Fruit fly (Drosophila melanogaster) whole organism, pupa: Measurements from ENCODE around the gene CG42713.

Experiments used
- CG10348 ChIP-seq: fragments of 200-800 bp; sonication (Bioruptor generic); IDR thresholded peaks from 2 replicates; pipeline ENCODE4 v1.3.6; 2022; ENCODE audit warnings: missing biosample characterization, missing genetic modification characterization
- CG12605 ChIP-seq: fragments of 200-800 bp; sonication (Bioruptor generic); IDR thresholded peaks from 2 replicates; pipeline ENCODE4 v1.3.6; 2022; ENCODE audit warnings: missing biosample characterization, missing genetic modification characterization
- CG13204 ChIP-seq: fragments of 200-800 bp; sonication (Bioruptor generic); optimal IDR thresholded peaks from 2 replicates; lab custom pipeline; 2018; ENCODE audit warnings: missing biosample characterization, mild to moderate bottlenecking, missing genetic modification characterization, moderate library complexity
- CG14655 ChIP-seq: fragments of 200-800 bp; sonication (Bioruptor generic); optimal IDR thresholded peaks from 3 replicates; lab custom pipeline; 2017; ENCODE audit warnings: mild to moderate bottlenecking, missing biosample characterization, missing genetic modification reagents, missing genetic modification characterization
- CG15710 ChIP-seq: fragments of 200-800 bp; sonication (Bioruptor generic); optimal IDR thresholded peaks from 2 replicates; lab custom pipeline; 2018; ENCODE audit warnings: missing biosample characterization, mild to moderate bottlenecking, missing genetic modification characterization, moderate library complexity
- CG17806 ChIP-seq: fragments of 200-800 bp; sonication (Bioruptor generic); optimal IDR thresholded peaks from 2 replicates; lab custom pipeline; 2018; ENCODE audit warnings: missing biosample characterization, mild to moderate bottlenecking, missing genetic modification characterization, moderate library complexity
- CG32121 ChIP-seq: fragments of 200-800 bp; sonication (Bioruptor generic); IDR thresholded peaks from 2 replicates; pipeline ENCODE4 v1.3.6; 2022; ENCODE audit warnings: missing biosample characterization, missing genetic modification characterization
- CG34367 ChIP-seq: fragments of 200-800 bp; sonication (Bioruptor generic); optimal IDR thresholded peaks from 2 replicates; lab custom pipeline; 2018; ENCODE audit warnings: missing biosample characterization, mild to moderate bottlenecking, missing genetic modification characterization
- CG4496 ChIP-seq: fragments of 200-800 bp; sonication (Bioruptor generic); IDR thresholded peaks from 3 replicates; pipeline ENCODE4 v1.3.6; 2022; ENCODE audit warnings: missing biosample characterization, missing genetic modification characterization
- CG8159 ChIP-seq: fragments of 200-800 bp; sonication (Bioruptor generic); optimal IDR thresholded peaks from 3 replicates; lab custom pipeline; 2018; ENCODE audit warnings: missing biosample characterization, mild to moderate bottlenecking, missing genetic modification characterization, moderate library complexity
- CG8301 ChIP-seq: fragments of 200-800 bp; sonication (Bioruptor generic); optimal IDR thresholded peaks from 2 replicates; lab custom pipeline; 2018; ENCODE audit warnings: missing biosample characterization, mild to moderate bottlenecking, missing genetic modification characterization
- CG9948 ChIP-seq: fragments of 200-800 bp; sonication (Bioruptor generic); optimal IDR thresholded peaks from 2 replicates; lab custom pipeline; 2018; ENCODE audit warnings: missing biosample characterization, mild to moderate bottlenecking, missing genetic modification characterization, moderate library complexity
- D1 ChIP-seq: fragments of 200-800 bp; sonication (Bioruptor generic); optimal IDR thresholded peaks from 2 replicates; lab custom pipeline; 2018; ENCODE audit warnings: missing biosample characterization, mild to moderate bottlenecking, missing genetic modification characterization, moderate library complexity
- EcR ChIP-seq: fragments of 200-800 bp; sonication (Bioruptor generic); optimal IDR thresholded peaks from 3 replicates; lab custom pipeline; 2019; ENCODE audit warnings: missing biosample characterization, missing genetic modification characterization, mild to moderate bottlenecking, moderate library complexity, missing genetic modification reagents
- Ets98B ChIP-seq: fragments of 200-800 bp; sonication (Bioruptor generic); IDR thresholded peaks from 2 replicates; pipeline ENCODE4 v1.3.6; 2022; ENCODE audit warnings: missing biosample characterization, missing genetic modification characterization
- Pif1A ChIP-seq: fragments of 200-800 bp; sonication (Bioruptor generic); optimal IDR thresholded peaks from 3 replicates; lab custom pipeline; 2016; ENCODE audit warnings: missing biosample characterization, missing genetic modification characterization
- Pif1B ChIP-seq: fragments of 200-800 bp; sonication (Bioruptor generic); optimal IDR thresholded peaks from 3 replicates; lab custom pipeline; 2016; ENCODE audit warnings: missing biosample characterization, missing genetic modification characterization
- Snoo ChIP-seq: fragments of 200-800 bp; sonication (Bioruptor generic); optimal IDR thresholded peaks from 3 replicates; lab custom pipeline; 2017; ENCODE audit warnings: missing biosample characterization, mild to moderate bottlenecking, missing genetic modification characterization, inconsistent platforms
- fd96Ca ChIP-seq: fragments of 200-800 bp; sonication (Bioruptor generic); IDR thresholded peaks from 3 replicates; pipeline ENCODE4 v1.3.6; 2022; ENCODE audit warnings: missing biosample characterization, missing genetic modification characterization
- gl ChIP-seq: fragments of 200-800 bp; sonication (Bioruptor generic); optimal IDR thresholded peaks from 2 replicates; lab custom pipeline; 2018; ENCODE audit warnings: missing biosample characterization, mild to moderate bottlenecking, missing genetic modification characterization
- rn ChIP-seq: fragments of 200-800 bp; sonication (Bioruptor generic); IDR thresholded peaks from 2 replicates; pipeline ENCODE4 v1.3.6; 2022; ENCODE audit warnings: missing biosample characterization, missing genetic modification characterization

The CG42713 gene

DNA sequence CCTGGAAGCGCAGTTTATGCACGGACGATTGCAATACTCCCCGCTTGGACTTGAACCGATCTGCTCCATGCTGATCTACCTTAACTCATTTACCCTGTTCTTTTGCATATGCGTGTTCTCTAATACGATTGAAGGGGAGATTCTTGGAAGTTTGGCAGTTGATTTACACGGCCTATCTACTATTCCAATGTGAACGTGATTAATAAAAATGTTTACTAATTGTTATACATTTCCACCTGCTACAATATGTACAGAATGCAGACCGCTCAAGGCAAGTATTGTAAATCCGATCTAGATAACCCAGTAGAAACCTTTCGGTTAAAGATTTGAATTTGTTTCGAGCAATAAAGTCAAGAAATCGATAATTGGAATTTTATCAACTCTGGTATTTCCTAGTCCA is 24.8 kb upstream of the CG42713 start, which contains the start of gene CG9483:
Gene CG9483, plus strand, starts transcription at position 301 of the 400 bp plus-strand sequence.
- TF ChIP-seq CG12605 (GFP tag; lab: Robert Waterston, UW) (no peak), Snoo (tag; lab: Kevin White, UChicago) (no peak), Pif1A (GFP tag; lab: Kevin White, UChicago) (no peak), fd96Ca (GFP tag; lab: Robert Waterston, UW) (no peak), Pif1B (GFP tag; lab: Kevin White, UChicago) (no peak), CG10348 (GFP tag; lab: Robert Waterston, UW) (no peak), CG13204 (GFP tag; lab: Kevin White, UChicago) (no peak), CG32121 (GFP tag; lab: Robert Waterston, UW) (no peak), CG17806 (tag; lab: Kevin White, UChicago) (no peak), CG4496 (GFP tag; lab: Robert Waterston, UW) (no peak), EcR (no peak), CG9948 (tag; lab: Kevin White, UChicago) (no peak), CG34367 (tag; lab: Kevin White, UChicago) (no peak)

DNA sequence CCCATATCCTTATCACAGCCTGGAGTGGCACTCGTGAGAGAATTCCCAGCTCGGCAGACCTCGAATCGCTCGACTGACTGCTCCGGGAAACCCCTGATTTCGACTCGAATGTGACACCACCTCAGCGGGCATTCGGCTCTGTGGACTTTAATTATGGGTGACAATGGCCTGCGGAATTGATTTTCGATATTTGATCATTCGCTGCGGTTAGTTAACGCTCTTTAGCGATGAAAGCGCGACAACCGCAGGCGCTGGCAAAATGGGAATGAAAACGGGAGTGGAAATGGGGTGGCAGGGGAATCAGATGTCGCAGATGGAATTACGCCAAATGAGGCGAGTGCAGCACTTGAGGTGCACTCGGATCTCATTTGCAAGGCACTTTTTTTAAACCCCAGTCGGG is 19.6 kb upstream of the CG42713 start:
- TF ChIP-seq EcR, result no peak
- no peak for TF ChIP-seq CG10348 (GFP tag; lab: Robert Waterston, UW)
- no peak for TF ChIP-seq CG13204 (GFP tag; lab: Kevin White, UChicago)
- no peak for TF ChIP-seq CG17806 (tag; lab: Kevin White, UChicago)
- no peak for TF ChIP-seq gl
- no peak for TF ChIP-seq rn (GFP tag; lab: Robert Waterston, UW)
- no peak for TF ChIP-seq CG4496 (GFP tag; lab: Robert Waterston, UW)
- no peak for TF ChIP-seq CG14655 (GFP tag; lab: Kevin White, UChicago)
- TF ChIP-seq CG15710, result no peak
- no peak for TF ChIP-seq CG32121 (GFP tag; lab: Robert Waterston, UW)
- no peak for TF ChIP-seq Snoo (tag; lab: Kevin White, UChicago)
- TF ChIP-seq fd96Ca (GFP tag; lab: Robert Waterston, UW), result no peak
- no peak for TF ChIP-seq Pif1A (GFP tag; lab: Kevin White, UChicago)
- TF ChIP-seq CG8159 (tag; lab: Kevin White, UChicago), result no peak
- no peak for TF ChIP-seq CG34367 (tag; lab: Kevin White, UChicago)
- TF ChIP-seq Pif1B (GFP tag; lab: Kevin White, UChicago), result no peak
- TF ChIP-seq CG8301, result no peak
- TF ChIP-seq, all 21 proteins: peak for 0

DNA sequence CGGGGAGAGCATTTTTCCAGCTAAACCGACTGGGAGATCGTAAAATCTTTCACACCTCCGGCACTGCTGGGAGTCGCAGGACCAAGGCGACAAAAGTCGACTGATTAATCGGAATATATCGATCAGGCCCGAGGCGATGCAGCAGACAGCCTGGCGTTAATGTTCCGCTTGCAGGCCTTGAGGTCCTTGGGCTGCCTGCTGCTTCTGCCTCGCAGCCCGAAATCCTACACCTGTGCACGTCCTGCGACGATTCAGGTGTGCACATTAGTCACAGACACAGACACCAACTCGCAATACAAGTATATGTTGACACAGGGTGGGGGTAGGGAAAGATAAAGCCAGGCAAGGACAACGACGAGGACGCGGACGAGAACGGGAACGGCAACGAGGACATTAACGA is 15.4 kb upstream of the CG42713 start:
- no peak for TF ChIP-seq CG8301
- no peak for TF ChIP-seq CG32121 (GFP tag; lab: Robert Waterston, UW)
- no peak for TF ChIP-seq CG13204 (GFP tag; lab: Kevin White, UChicago)
- TF ChIP-seq, all 21 proteins: peak for 0

DNA sequence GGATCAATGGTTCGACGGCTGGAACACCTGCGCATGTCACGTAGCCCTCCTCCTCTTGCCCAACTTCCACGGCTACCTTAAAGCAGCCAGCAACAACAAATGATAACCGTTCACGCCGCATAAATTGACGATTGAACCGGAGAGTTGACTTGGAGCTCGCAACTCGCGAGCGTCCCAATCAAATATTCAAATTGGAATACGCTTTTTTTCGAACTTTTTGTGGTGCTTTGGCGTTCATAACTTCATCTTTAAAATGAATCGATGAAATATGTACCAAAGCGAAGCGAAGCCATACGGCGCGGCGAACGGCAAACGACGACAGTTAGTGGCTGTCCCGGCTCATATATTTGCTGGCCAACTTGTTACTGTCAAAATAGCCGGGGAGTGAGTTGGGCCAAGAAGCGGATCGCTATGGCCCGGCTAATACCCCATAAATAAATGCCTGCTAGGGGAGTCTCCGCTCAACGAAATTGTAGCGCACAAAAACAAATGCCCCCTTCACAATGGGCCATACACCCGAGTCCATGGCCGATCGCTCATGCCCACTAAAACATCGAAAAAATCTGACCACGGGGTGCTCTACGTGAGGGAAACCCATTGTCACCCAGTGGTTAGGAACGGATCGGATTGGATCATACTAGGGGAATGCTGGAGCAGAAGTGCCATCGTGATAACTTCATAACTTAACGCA is 11.9 kb upstream of the CG42713 start:
- no peak for TF ChIP-seq CG12605 (GFP tag; lab: Robert Waterston, UW)
- no peak for TF ChIP-seq CG8301
- TF ChIP-seq EcR, result no peak
- TF ChIP-seq CG15710, result no peak
- TF ChIP-seq gl, result no peak
- no peak for TF ChIP-seq rn (GFP tag; lab: Robert Waterston, UW)
- no peak for TF ChIP-seq CG34367 (tag; lab: Kevin White, UChicago)
- no peak for TF ChIP-seq Ets98B
- no peak for TF ChIP-seq CG17806 (tag; lab: Kevin White, UChicago)
- no peak for TF ChIP-seq CG4496 (GFP tag; lab: Robert Waterston, UW)
- TF ChIP-seq Pif1B (GFP tag; lab: Kevin White, UChicago), result no peak

DNA sequence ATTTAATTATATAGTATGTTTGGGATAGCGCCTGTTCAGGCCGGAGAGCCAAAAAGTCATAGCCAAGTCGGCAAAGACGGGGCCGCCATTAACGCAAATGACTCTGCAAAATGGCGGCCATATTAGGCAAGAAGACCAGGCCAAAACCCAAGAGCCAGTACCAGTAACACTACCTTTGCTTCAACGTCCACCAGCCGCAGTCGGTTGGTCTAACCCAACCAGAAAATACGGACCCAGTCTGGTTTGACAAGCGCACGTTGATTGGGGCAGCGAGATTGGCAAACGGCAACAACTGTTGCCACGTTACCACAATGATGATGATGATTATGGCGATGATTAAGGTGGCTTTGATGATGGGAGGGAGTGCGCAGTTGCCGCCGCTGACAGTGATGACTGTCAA is 10.1 kb upstream of the CG42713 start:
- TF ChIP-seq gl, result no peak
- TF ChIP-seq CG8159 (tag; lab: Kevin White, UChicago), result no peak
- no peak for TF ChIP-seq CG10348 (GFP tag; lab: Robert Waterston, UW)

DNA sequence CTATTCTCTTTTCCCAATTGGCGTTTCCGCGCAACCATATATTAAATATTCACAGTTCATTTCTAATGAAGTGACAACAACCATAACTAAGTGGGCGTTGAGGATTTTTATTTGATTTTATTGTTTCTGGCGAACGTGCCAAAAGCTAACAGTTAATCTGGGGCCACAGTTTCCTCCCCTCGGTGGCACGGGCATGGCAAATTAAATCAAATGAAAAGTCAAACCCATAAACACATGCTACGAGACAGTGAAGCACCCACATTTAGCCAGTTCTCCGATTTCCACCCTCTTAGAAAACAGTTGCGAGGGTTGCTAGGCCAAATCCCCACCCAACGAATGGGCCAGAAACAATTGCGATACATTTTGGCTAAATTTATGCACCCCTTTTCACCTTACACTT is 7.1 kb upstream of the CG42713 start:
- no peak for TF ChIP-seq CG4496 (GFP tag; lab: Robert Waterston, UW)
- no peak for TF ChIP-seq CG15710
- no peak for TF ChIP-seq CG8159 (tag; lab: Kevin White, UChicago)
- TF ChIP-seq CG10348 (GFP tag; lab: Robert Waterston, UW), result no peak
- TF ChIP-seq D1 (tag; lab: Kevin White, UChicago), result no peak
- no peak for TF ChIP-seq Pif1A (GFP tag; lab: Kevin White, UChicago)
- no peak for TF ChIP-seq Snoo (tag; lab: Kevin White, UChicago)
- no peak for TF ChIP-seq gl
- TF ChIP-seq CG13204 (GFP tag; lab: Kevin White, UChicago), result no peak
- no peak for TF ChIP-seq CG8301
- TF ChIP-seq fd96Ca (GFP tag; lab: Robert Waterston, UW), result no peak
- TF ChIP-seq CG14655 (GFP tag; lab: Kevin White, UChicago), result no peak
- TF ChIP-seq CG17806 (tag; lab: Kevin White, UChicago), result no peak

DNA sequence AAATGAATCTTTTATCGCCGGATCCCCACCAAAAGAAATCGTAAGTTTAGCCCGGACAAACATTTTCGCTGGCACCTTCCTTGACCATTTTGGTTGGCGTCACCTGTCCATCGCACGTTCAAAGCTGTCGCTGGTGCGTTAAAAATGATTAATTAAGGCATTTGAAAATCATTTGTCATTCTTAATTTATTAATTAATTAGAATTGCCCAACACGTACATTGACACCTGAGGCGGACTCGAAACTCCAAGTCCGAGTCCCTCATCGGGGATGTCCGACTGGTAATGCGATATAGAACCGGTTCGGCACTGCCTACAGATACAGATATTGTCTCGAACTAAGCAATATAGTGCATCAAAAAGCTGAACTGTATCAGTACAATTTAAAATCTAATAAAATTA is 3.0 kb upstream of the CG42713 start:
- TF ChIP-seq CG4496 (GFP tag; lab: Robert Waterston, UW) (no peak; the same call in 2 of the 3 replicates), Pif1A (GFP tag; lab: Kevin White, UChicago) (no peak), CG12605 (GFP tag; lab: Robert Waterston, UW) (no peak), CG13204 (GFP tag; lab: Kevin White, UChicago) (no peak), CG8159 (tag; lab: Kevin White, UChicago) (no peak), Pif1B (GFP tag; lab: Kevin White, UChicago) (no peak), CG34367 (tag; lab: Kevin White, UChicago) (no peak), gl (no peak), Snoo (tag; lab: Kevin White, UChicago) (no peak), fd96Ca (GFP tag; lab: Robert Waterston, UW) (no peak), Ets98B (no peak), CG8301 (no peak), EcR (no peak), CG17806 (tag; lab: Kevin White, UChicago) (no peak)
